Fruit fly (Drosophila melanogaster) whole organism, adult: Measurements from ENCODE around the gene ringer.

Experiments
- CG14711 ChIP-seq: fragments of 200-800 bp; sonication (Bioruptor generic); optimal IDR thresholded peaks from 2 replicates; lab custom pipeline; 2018; ENCODE audit warnings: missing biosample characterization, mild to moderate bottlenecking, missing genetic modification characterization, moderate library complexity
- CG7101 ChIP-seq: fragments of 200-800 bp; sonication (Bioruptor generic); optimal IDR thresholded peaks from 2 replicates; lab custom pipeline; 2018; ENCODE audit warnings: missing biosample characterization, mild to moderate bottlenecking, missing genetic modification characterization, moderate library complexity
- cnc ChIP-seq, 2 experiments: fragments of >200 bp; optimal IDR thresholded peaks; 2 replicates each; lab custom pipeline; 2017
- tj ChIP-seq: fragments of 200-800 bp; sonication (Bioruptor generic); optimal IDR thresholded peaks from 3 replicates; lab custom pipeline; 2017; ENCODE audit warnings: missing biosample characterization, mild to moderate bottlenecking, missing genetic modification characterization, moderate library complexity

DNA sequence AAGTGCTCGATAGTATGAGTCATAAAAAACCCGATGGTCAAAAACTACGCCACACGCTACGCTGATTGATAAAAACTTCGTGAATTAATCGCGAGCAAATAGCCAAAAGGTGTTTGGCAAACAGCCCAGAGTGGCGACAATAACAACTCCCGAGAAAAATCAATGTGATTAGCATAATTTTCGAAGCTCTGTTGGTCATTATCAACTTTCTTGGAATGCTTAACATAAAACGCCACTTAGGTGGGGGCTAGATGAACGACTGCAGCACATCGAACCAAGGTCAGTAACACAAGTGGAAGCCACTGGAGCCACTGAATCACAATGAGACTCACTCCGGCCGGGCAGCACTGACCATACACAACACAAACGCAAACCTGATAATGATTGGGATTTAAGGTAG, 21.5 kb downstream of the ringer start:
- TF ChIP-seq CG14711 (tag; lab: Kevin White, UChicago), result no peak
- no peak for TF ChIP-seq CG7101 (tag; lab: Kevin White, UChicago)
- TF ChIP-seq tj (GFP tag; lab: Kevin White, UChicago), result no peak
- TF ChIP-seq cnc (optimal IDR thresholded peaks at IDR 0.05; lab: Kevin White, UChicago), result no peak
